Worm (Caenorhabditis elegans): ENCODE measurements around the gene F54C9.9.

DNA sequence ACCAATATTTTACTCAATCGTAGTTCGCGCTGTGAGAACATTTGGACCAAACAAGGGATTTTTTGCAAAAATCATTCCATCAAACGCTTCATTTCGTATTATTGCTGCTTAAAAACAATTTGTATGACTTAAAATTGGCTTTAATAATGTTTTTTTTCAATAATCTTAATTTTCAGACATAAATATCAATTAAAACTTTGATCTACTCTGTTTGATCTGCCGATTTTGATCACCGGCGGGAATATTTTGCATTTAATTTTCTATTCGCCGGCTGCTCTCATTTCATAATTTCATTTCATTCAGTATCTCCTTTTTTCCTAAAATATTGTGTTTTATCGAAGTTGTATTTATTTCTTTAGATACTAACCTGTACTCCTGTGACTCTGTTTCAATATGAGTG lies 2.7 kb upstream of the F54C9.9 start, which contains the start of gene puf-5:
- no peak for TF ChIP-seq egl-27 (tag; optimal IDR thresholded peaks at IDR 0.05)
- no peak for TF ChIP-seq mdl-1 (tag; optimal IDR thresholded peaks at IDR 0.05)
- no peak for TF ChIP-seq fos-1 (tag; optimal IDR thresholded peaks at IDR 0.05)
- no peak for TF ChIP-seq ceh-82 (tag; optimal IDR thresholded peaks at IDR 0.05)
- no peak for TF ChIP-seq ama-1 (optimal IDR thresholded peaks at IDR 0.05)
- TF ChIP-seq R02D3.7 (tag; optimal IDR thresholded peaks at IDR 0.05), result no peak
